Fruit fly (Drosophila melanogaster) whole organism, wandering third instar larva: ENCODE measurements around the gene CG14074.

Source experiments
- Abd-B ChIP-seq: fragments of >200 bp; optimal IDR thresholded peaks from 2 replicates; lab custom pipeline; 2017; ENCODE audit warnings: missing biosample characterization, missing genetic modification characterization
- Dfd ChIP-seq: fragments of >200 bp; optimal IDR thresholded peaks from 2 replicates; lab custom pipeline; 2017; ENCODE audit warnings: missing biosample characterization, missing genetic modification characterization
- Mio ChIP-seq: sonication (Bioruptor generic); optimal IDR thresholded peaks from 2 replicates; lab custom pipeline; 2016; ENCODE audit warnings: missing biosample characterization, missing genetic modification characterization
- Myc ChIP-seq: fragments of >200 bp; optimal IDR thresholded peaks from 2 replicates; lab custom pipeline; 2017
- OdsH ChIP-seq: fragments of 200-800 bp; sonication (Bioruptor generic); optimal IDR thresholded peaks from 2 replicates; lab custom pipeline; 2016; ENCODE audit warnings: missing biosample characterization, mild to moderate bottlenecking, missing genetic modification characterization
- Vsx2 ChIP-seq: fragments of 200-300, 225-300 bp; sonication (Bioruptor generic); optimal IDR thresholded peaks from 2 replicates; lab custom pipeline; 2018; ENCODE audit warnings: missing biosample characterization, missing genetic modification characterization; ENCODE audit not compliant: partially characterized antibody
- brk ChIP-seq: fragments of 200-800 bp; sonication (Bioruptor generic); optimal IDR thresholded peaks from 2 replicates; lab custom pipeline; 2016; ENCODE audit warnings: missing biosample characterization, mild to moderate bottlenecking, missing genetic modification characterization
- foxo ChIP-seq, 2 experiments: fragments of 200-800 bp; sonication (Bioruptor generic); optimal IDR thresholded peaks; 2 replicates in 1 of 2; 3 replicates in 1 of 2; lab custom pipeline; 2016 to 2017; ENCODE audit warnings: missing biosample characterization in 2 of 2, missing genetic modification characterization in 2 of 2
- lola ChIP-seq: fragments of >200 bp; optimal IDR thresholded peaks from 2 replicates; lab custom pipeline; 2017; ENCODE audit warnings: missing biosample characterization, missing genetic modification characterization
- pan ChIP-seq: fragments of >200 bp; optimal IDR thresholded peaks from 2 replicates; lab custom pipeline; 2017
- psq ChIP-seq: fragments of 200-800 bp; sonication (Bioruptor generic); optimal IDR thresholded peaks from 3 replicates; lab custom pipeline; 2017; ENCODE audit warnings: missing biosample characterization, mild to moderate bottlenecking, missing genetic modification characterization, moderate library complexity
- usp ChIP-seq: fragments of >200 bp; optimal IDR thresholded peaks from 2 replicates; lab custom pipeline; 2017; ENCODE audit warnings: missing biosample characterization, missing genetic modification characterization
- woc ChIP-seq: sonication (Bioruptor generic); optimal IDR thresholded peaks from 2 replicates; lab custom pipeline; 2016; ENCODE audit warnings: missing biosample characterization, mild to moderate bottlenecking, missing genetic modification characterization

- TF ChIP-seq lola (GFP tag; lab: Kevin White, UChicago): no peak
- no peak for TF ChIP-seq Abd-B
- no peak for TF ChIP-seq Myc
- TF ChIP-seq Dfd: no peak
- TF ChIP-seq Vsx2 (GFP tag; lab: Kevin White, UChicago): no peak
- no peak for TF ChIP-seq Mio (GFP tag; lab: Kevin White, UChicago)
- TF ChIP-seq usp (GFP tag; lab: Kevin White, UChicago): no peak
- no peak for TF ChIP-seq pan (lab: Kevin White, UChicago)
- no peak for TF ChIP-seq OdsH
- TF ChIP-seq psq (GFP tag; lab: Kevin White, UChicago): no peak
- TF ChIP-seq brk (GFP tag; lab: Kevin White, UChicago): no peak
- no peak for TF ChIP-seq woc (GFP tag; lab: Kevin White, UChicago)
- TF ChIP-seq foxo (GFP tag; optimal IDR thresholded peaks at IDR 0.05; lab: Kevin White, UChicago): no peak
Measured at dm6 chr3L:18824851-18825250, 41.2 kb upstream of the CG14074 start.
